Fruit fly (Drosophila melanogaster) S2 (cell line): ENCODE measurements around the gene por.

ENCODE experiments used
- CG8478 ChIP-seq: fragments of >200 bp; optimal IDR thresholded peaks from 2 replicates; lab custom pipeline; 2018
- CTCF ChIP-seq, 2 experiments: fragments of >200 bp; optimal IDR thresholded peaks; 2 replicates each; lab custom pipeline; 2018

Gene por

DNA sequence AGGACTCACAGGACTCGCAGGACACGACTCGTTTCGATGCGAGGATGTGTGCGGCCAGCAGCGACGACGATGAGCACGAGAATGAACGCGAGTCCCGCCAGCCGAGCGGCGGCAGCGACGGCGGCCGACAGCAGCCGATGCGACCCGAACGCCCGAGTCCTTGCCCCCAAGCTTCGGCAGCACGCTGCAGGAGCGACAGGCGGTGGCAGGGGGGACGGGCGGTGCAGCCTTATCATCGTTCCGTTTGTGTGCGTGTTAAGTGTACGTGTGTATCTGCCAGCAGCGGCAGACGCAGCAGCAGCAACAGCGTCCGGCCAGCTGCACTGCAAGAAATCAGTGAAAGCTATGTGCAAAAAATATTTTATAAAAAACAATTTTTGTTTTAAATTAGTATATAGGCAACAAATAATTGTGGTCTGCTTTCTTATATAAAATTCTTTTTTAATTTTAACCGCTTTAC, 23.5 kb downstream of the por start, which contains the start of gene kairos:
kairos (minus strand) TSS at position 51 of the 460 bp plus-strand sequence.
- TF ChIP-seq CTCF (optimal IDR thresholded peaks at IDR 0.05; lab: Kevin White, UChicago), result no peak

DNA sequence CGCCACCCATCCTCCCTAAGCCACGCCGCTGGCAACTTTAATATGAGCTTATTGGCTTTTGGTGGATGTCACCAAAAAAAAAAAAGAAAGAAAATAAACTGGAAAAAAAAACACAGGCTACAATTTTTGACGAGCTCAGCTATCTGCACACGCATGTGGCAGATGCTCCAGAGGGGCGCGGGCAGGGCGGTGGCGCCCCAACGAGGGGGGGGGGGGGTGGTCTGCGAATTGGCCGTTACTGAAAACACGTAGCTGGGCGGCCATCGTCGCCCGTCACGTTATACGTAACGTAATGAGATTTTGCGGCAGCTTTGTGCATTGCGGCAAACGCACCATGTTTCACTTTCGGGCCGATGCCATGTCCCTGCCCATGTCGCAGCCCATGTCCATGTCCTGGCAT, 29.0 kb downstream of the por start:
- TF ChIP-seq CTCF (optimal IDR thresholded peaks at IDR 0.05; lab: Kevin White, UChicago), result no peak

DNA sequence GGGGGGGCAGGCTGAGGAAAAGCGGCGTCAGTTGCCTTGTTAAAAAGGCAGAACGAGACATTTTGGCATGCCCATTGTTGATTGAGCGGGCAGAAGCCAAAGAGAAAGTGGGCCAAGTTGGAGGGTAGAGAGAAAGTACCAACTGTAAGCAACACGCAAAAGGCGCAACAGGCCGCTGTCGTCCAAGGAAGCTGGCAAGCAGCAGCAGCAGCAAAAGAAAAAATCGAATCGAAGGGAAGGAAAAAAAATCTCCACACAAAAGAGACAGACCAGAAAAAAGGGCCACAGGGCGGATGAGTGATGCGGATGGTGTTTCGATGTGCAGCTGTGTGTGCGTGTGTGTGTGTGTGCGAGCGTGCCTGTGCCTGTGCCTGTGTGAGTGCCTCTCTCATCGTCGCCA, 32.0 kb downstream of the por start:
- TF ChIP-seq CG8478, result no peak
- no peak for TF ChIP-seq CTCF (optimal IDR thresholded peaks at IDR 0.05; lab: Kevin White, UChicago)

DNA sequence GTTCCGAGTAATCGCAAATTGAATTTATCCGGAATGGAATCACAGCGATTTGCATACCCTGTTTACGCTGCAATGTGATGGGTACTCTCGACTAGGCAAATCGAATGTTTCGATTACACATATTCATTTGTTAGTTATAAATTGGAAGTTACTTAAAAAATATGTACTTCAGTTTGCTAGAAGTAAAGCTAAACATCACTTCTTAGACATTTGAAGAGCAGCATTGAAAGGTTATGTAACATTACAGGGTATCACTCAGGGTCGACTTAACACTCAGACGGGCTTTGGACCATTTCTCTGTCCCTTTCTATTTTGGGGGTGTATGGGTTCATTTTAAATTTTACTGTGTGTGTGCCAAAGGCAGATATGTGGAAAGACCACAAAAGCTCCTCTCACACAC, 38.6 kb downstream of the por start:
- TF ChIP-seq CTCF (optimal IDR thresholded peaks at IDR 0.05; lab: Kevin White, UChicago), result no peak
